Fruit fly (Drosophila melanogaster): ENCODE measurements around the gene CG3288.
A peak's percentile ranks its signal among the peaks of the same experiment; 100 is the strongest.

The CG3288 gene

DNA sequence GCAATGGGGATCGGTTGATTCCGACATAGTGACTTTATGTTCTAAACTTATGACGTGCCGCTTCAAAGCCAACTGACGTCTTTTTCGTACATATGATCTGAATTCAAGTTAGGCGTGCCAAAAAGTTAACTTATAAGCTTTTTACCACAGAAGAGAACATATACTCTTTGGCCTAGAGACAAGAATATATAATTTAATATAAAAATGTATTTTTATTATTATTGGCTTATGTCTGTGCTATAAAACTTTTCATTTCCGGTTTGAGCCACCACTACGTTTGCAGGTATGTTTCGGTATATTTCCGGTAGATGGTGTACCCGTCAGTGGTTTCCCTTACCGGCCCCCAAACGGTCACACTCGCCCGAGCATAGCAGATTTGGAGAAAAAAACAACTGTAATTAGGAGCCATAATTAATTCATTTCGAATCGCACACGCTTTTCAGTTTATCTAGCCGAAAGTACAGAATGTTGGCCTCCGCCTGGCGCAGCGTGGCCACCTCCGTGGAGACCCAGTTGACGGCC lies 37.6 kb upstream of the CG3288 start, which contains the start of the genes CG3698 and tzn (continued):
- TF ChIP-seq Dek (tag; optimal IDR thresholded peaks at IDR 0.05), result peak; percentile 87
- TF ChIP-seq unc-4 (GFP tag; IDR thresholded peaks at IDR 0.05; ENCODE audit: partially characterized antibody), result 0 out of 2 replicates have a peak, but pooled peaks have one; percentile 24
- TF ChIP-seq gsb-n (tag; optimal IDR thresholded peaks at IDR 0.05), result peak; percentile 92
- peak; percentile 81 for TF ChIP-seq Taf1 (GFP tag; IDR thresholded peaks at IDR 0.05)
- TF ChIP-seq Max (GFP tag; optimal IDR thresholded peaks at IDR 0.05), result peak; percentile 86
- TF ChIP-seq ac (GFP tag; optimal IDR thresholded peaks at IDR 0.05), result peak; percentile 93
- no peak for TF ChIP-seq tap (tag; optimal IDR thresholded peaks at IDR 0.05)
- peak; percentile 89 for TF ChIP-seq CG4854 (GFP tag; optimal IDR thresholded peaks at IDR 0.05)
- peak; percentile 87 for TF ChIP-seq lmd (GFP tag; IDR thresholded peaks at IDR 0.05)
- TF ChIP-seq Dip3 (GFP tag; optimal IDR thresholded peaks at IDR 0.05), result peak; percentile 68
- TF ChIP-seq Xbp1 (GFP tag; optimal IDR thresholded peaks at IDR 0.05), result peak; percentile 94
- TF ChIP-seq Ets65A (GFP tag), result peak; percentile 100
- peak; percentile 98 for TF ChIP-seq NfI (GFP tag; optimal IDR thresholded peaks at IDR 0.05)
- peak; percentile 89 for TF ChIP-seq CG4617 (GFP tag; optimal IDR thresholded peaks at IDR 0.05; ENCODE audit: borderline replicate concordance)
- no peak for TF ChIP-seq prd (optimal IDR thresholded peaks at IDR 0.05)
- peak; percentile 85 for TF ChIP-seq prd (GFP tag; IDR thresholded peaks at IDR 0.05)
- TF ChIP-seq sna (GFP tag; IDR thresholded peaks at IDR 0.05; ENCODE audit: partially characterized antibody), result no peak
- peak; percentile 54 for TF ChIP-seq tx (GFP tag; optimal IDR thresholded peaks at IDR 0.05)
- TF ChIP-seq CG5245 (GFP tag; optimal IDR thresholded peaks at IDR 0.05), result peak; percentile 88
- peak; percentile 87 for TF ChIP-seq psq (GFP tag; optimal IDR thresholded peaks at IDR 0.05)
- TF ChIP-seq tin (GFP tag; optimal IDR thresholded peaks at IDR 0.05), result peak; percentile 89
- no peak for TF ChIP-seq CG7963 (GFP tag; IDR thresholded peaks at IDR 0.05; ENCODE audit: partially characterized antibody)
- TF ChIP-seq CG11398 (GFP tag; optimal IDR thresholded peaks at IDR 0.05), result peak; percentile 84
- peak; percentile 68 for TF ChIP-seq peb (GFP tag; IDR thresholded peaks at IDR 0.05)
- peak; percentile 96 for TF ChIP-seq CG18619 (GFP tag; optimal IDR thresholded peaks at IDR 0.05)
- peak; percentile 89 for TF ChIP-seq CG17361 (GFP tag; IDR thresholded peaks at IDR 0.05)
- TF ChIP-seq CG10366 (GFP tag; IDR thresholded peaks at IDR 0.05), result peak; percentile 94
- peak; percentile 38 for TF ChIP-seq CG4282 (GFP tag; optimal IDR thresholded peaks at IDR 0.05)
- TF ChIP-seq ems (GFP tag; optimal IDR thresholded peaks at IDR 0.05), result peak; percentile 82
- peak; percentile 82 for TF ChIP-seq pfk (GFP tag; optimal IDR thresholded peaks at IDR 0.05)
- peak; percentile 81 for TF ChIP-seq HLH54F (GFP tag; optimal IDR thresholded peaks at IDR 0.05)
- peak; percentile 88 for TF ChIP-seq CG4730 (GFP tag; IDR thresholded peaks at IDR 0.05)
- TF ChIP-seq CG11247 (GFP tag; IDR thresholded peaks at IDR 0.05), result peak; percentile 91
- TF ChIP-seq tgo (GFP tag; IDR thresholded peaks at IDR 0.05), result peak; percentile 92
- peak in 1 of 2 experiments; percentile 75 for TF ChIP-seq Pdp1 (GFP tag; optimal IDR thresholded peaks at IDR 0.05)
- TF ChIP-seq da (GFP tag; optimal IDR thresholded peaks at IDR 0.05), result peak; percentile 72
- no peak for TF ChIP-seq hb (GFP tag; IDR thresholded peaks at IDR 0.05; ENCODE audit: partially characterized antibody)
- peak; percentile 85 for TF ChIP-seq CG6689 (GFP tag; IDR thresholded peaks at IDR 0.05)
- peak; percentile 91 for TF ChIP-seq ap (GFP tag; IDR thresholded peaks at IDR 0.05)
- TF ChIP-seq CG34376 (GFP tag; optimal IDR thresholded peaks at IDR 0.05), result peak; percentile 93
- TF ChIP-seq CG7786 (GFP tag; optimal IDR thresholded peaks at IDR 0.05), result peak; percentile 62
- peak; percentile 52 for TF ChIP-seq CG15073 (GFP tag; optimal IDR thresholded peaks at IDR 0.05)
- TF ChIP-seq pb (GFP tag; optimal IDR thresholded peaks at IDR 0.05), result peak; percentile 87
- peak; percentile 92 for TF ChIP-seq HLH3B (GFP tag; IDR thresholded peaks at IDR 0.05)
- peak; percentile 94 for TF ChIP-seq CG43689 (GFP tag; IDR thresholded peaks at IDR 0.05)
- peak; percentile 71 for TF ChIP-seq CG1647 (GFP tag; optimal IDR thresholded peaks at IDR 0.05)
- TF ChIP-seq CkIIα-i1 (GFP tag; IDR thresholded peaks at IDR 0.05), result peak; percentile 86
- TF ChIP-seq Chrac-16 (GFP tag; optimal IDR thresholded peaks at IDR 0.05), result peak; percentile 77
- TF ChIP-seq mld (GFP tag; IDR thresholded peaks at IDR 0.05; ENCODE audit: partially characterized antibody), result no peak
- TF ChIP-seq croc (GFP tag; conservative IDR thresholded peaks at IDR 0.05), result peak; percentile 85
- no peak for TF ChIP-seq gem (tag; optimal IDR thresholded peaks at IDR 0.05)
